Fruit fly (Drosophila melanogaster) whole organism, prepupa: Measurements from ENCODE around the gene Cse1.

Source experiments
- Blimp-1 ChIP-seq: fragments of 200-800 bp; sonication (Bioruptor generic); optimal IDR thresholded peaks from 3 replicates; lab custom pipeline; 2017; ENCODE audit warnings: missing biosample characterization, missing genetic modification characterization, mild to moderate bottlenecking, moderate library complexity, missing genetic modification reagents
- CG10631 ChIP-seq: fragments of 200-800 bp; sonication (Bioruptor generic); optimal IDR thresholded peaks from 2 replicates; lab custom pipeline; 2016; ENCODE audit warnings: missing biosample characterization, missing genetic modification characterization
- CG10669 ChIP-seq: fragments of 200-800 bp; sonication (Bioruptor generic); optimal IDR thresholded peaks from 3 replicates; lab custom pipeline; 2018; ENCODE audit warnings: missing biosample characterization, mild to moderate bottlenecking, missing genetic modification characterization, moderate library complexity
- CG11762 ChIP-seq: fragments of 200-800 bp; sonication (Bioruptor generic); optimal IDR thresholded peaks from 3 replicates; lab custom pipeline; 2016; ENCODE audit warnings: missing biosample characterization, missing genetic modification characterization; ENCODE audit not compliant: insufficient read depth
- CG11902 ChIP-seq: fragments of 200-800 bp; sonication (Bioruptor generic); optimal IDR thresholded peaks from 3 replicates; lab custom pipeline; 2016; ENCODE audit warnings: missing biosample characterization, missing genetic modification characterization
- CG15336 ChIP-seq: fragments of 200-800 bp; sonication (Bioruptor generic); IDR thresholded peaks from 2 replicates; pipeline ENCODE4 v1.3.6; 2022; ENCODE audit warnings: missing biosample characterization, missing genetic modification characterization
- CG1621 ChIP-seq: fragments of 200-800 bp; sonication (Bioruptor generic); optimal IDR thresholded peaks from 3 replicates; lab custom pipeline; 2018; ENCODE audit warnings: missing biosample characterization, mild to moderate bottlenecking, missing genetic modification characterization
- CG16779 ChIP-seq: fragments of 200-800 bp; sonication (Bioruptor generic); optimal IDR thresholded peaks from 3 replicates; lab custom pipeline; 2017; ENCODE audit warnings: missing biosample characterization, mild to moderate bottlenecking, missing genetic modification characterization
- CG3032 ChIP-seq: fragments of 200-800 bp; optimal IDR thresholded peaks from 2 replicates; lab custom pipeline; 2019; ENCODE audit warnings: missing biosample characterization, mild to moderate bottlenecking, missing genetic modification characterization, moderate library complexity
- CG31627 ChIP-seq: fragments of 200-800 bp; sonication (Bioruptor generic); optimal IDR thresholded peaks from 3 replicates; lab custom pipeline; 2016; ENCODE audit warnings: missing biosample characterization, missing genetic modification characterization
- CG32006 ChIP-seq: fragments of 200-800 bp; sonication (Bioruptor generic); optimal IDR thresholded peaks from 3 replicates; lab custom pipeline; 2017; ENCODE audit warnings: missing biosample characterization, mild to moderate bottlenecking, missing genetic modification characterization
- CG34406 ChIP-seq: fragments of 200-800 bp; sonication (Bioruptor generic); optimal IDR thresholded peaks from 3 replicates; lab custom pipeline; 2016; ENCODE audit warnings: missing biosample characterization, missing genetic modification characterization
- CG4318 ChIP-seq: fragments of 200-800 bp; sonication (Bioruptor generic); optimal IDR thresholded peaks from 3 replicates; lab custom pipeline; 2017; ENCODE audit warnings: missing biosample characterization, mild to moderate bottlenecking, missing genetic modification characterization
- CG6163 ChIP-seq: fragments of 200-800 bp; sonication (Bioruptor generic); IDR thresholded peaks from 3 replicates; pipeline ENCODE4 v1.3.6; 2022; ENCODE audit warnings: missing biosample characterization, missing genetic modification characterization
- CG6276 ChIP-seq: fragments of 200-800 bp; sonication (Bioruptor generic); optimal IDR thresholded peaks from 2 replicates; lab custom pipeline; 2017; ENCODE audit warnings: missing biosample characterization, mild to moderate bottlenecking, missing genetic modification characterization
- CG6792 ChIP-seq: fragments of 200-800 bp; sonication (Bioruptor generic); optimal IDR thresholded peaks from 3 replicates; lab custom pipeline; 2016; ENCODE audit warnings: missing biosample characterization, missing genetic modification characterization
- CG6808 ChIP-seq: fragments of 200-800 bp; sonication (Bioruptor generic); optimal IDR thresholded peaks from 3 replicates; lab custom pipeline; 2017; ENCODE audit warnings: missing biosample characterization, missing genetic modification characterization, mild to moderate bottlenecking, moderate library complexity, missing genetic modification reagents
- CG7368 ChIP-seq: fragments of 200-800 bp; sonication (Bioruptor generic); optimal IDR thresholded peaks from 3 replicates; lab custom pipeline; 2016; ENCODE audit warnings: missing biosample characterization, missing genetic modification characterization
- CG8319 ChIP-seq: fragments of 200-800 bp; sonication (Bioruptor generic); optimal IDR thresholded peaks from 3 replicates; lab custom pipeline; 2016; ENCODE audit warnings: missing biosample characterization, missing genetic modification characterization
- CG8632 ChIP-seq: fragments of 200-800 bp; sonication (Bioruptor generic); optimal IDR thresholded peaks from 3 replicates; lab custom pipeline; 2016; ENCODE audit warnings: missing biosample characterization, missing genetic modification characterization
- Eip75B ChIP-seq: fragments of 200-800 bp; sonication (Bioruptor generic); optimal IDR thresholded peaks from 3 replicates; lab custom pipeline; 2016; ENCODE audit warnings: missing biosample characterization, missing genetic modification characterization
- Eip78C ChIP-seq: fragments of 200-800 bp; sonication (Bioruptor generic); peaks from one replicate; lab custom pipeline; 2016; ENCODE audit warnings: missing biosample characterization, missing genetic modification characterization
- Ets21C ChIP-seq: fragments of 200-800 bp; sonication (Bioruptor generic); optimal IDR thresholded peaks from 3 replicates; lab custom pipeline; 2016; ENCODE audit warnings: missing biosample characterization, missing genetic modification characterization
- Ets96B ChIP-seq: fragments of 200-800 bp; optimal IDR thresholded peaks from 2 replicates; lab custom pipeline; 2019; ENCODE audit warnings: missing biosample characterization, mild to moderate bottlenecking, missing genetic modification characterization, moderate library complexity
- Gug ChIP-seq: fragments of 200-800 bp; sonication (Bioruptor generic); IDR thresholded peaks from 2 replicates; pipeline ENCODE4 v1.3.6; 2022; ENCODE audit warnings: missing biosample characterization, missing genetic modification characterization
- Hr38 ChIP-seq: sonication (Bioruptor generic); optimal IDR thresholded peaks from 2 replicates; lab custom pipeline; 2016; ENCODE audit warnings: missing biosample characterization, missing genetic modification characterization
- Hr39 ChIP-seq: fragments of 200-800 bp; sonication (Bioruptor generic); optimal IDR thresholded peaks from 2 replicates; lab custom pipeline; 2016; ENCODE audit warnings: missing biosample characterization, missing genetic modification characterization
- Lpt ChIP-seq: fragments of 200-800 bp; sonication (Bioruptor generic); optimal IDR thresholded peaks from 3 replicates; lab custom pipeline; 2016; ENCODE audit warnings: missing biosample characterization, missing genetic modification characterization
- Met ChIP-seq: fragments of 200-800 bp; sonication (Bioruptor generic); optimal IDR thresholded peaks from 3 replicates; lab custom pipeline; 2016; ENCODE audit warnings: missing biosample characterization, missing genetic modification characterization
- OdsH ChIP-seq: fragments of 200-800 bp; sonication (Bioruptor generic); optimal IDR thresholded peaks from 3 replicates; lab custom pipeline; 2016; ENCODE audit warnings: missing biosample characterization, missing genetic modification characterization
- Smox ChIP-seq: fragments of 200-800 bp; sonication (Bioruptor generic); optimal IDR thresholded peaks from 3 replicates; lab custom pipeline; 2016; ENCODE audit warnings: missing biosample characterization, missing genetic modification characterization
- Sox102F ChIP-seq: fragments of 200-800 bp; sonication (Bioruptor generic); optimal IDR thresholded peaks from 2 replicates; lab custom pipeline; 2016; ENCODE audit warnings: missing biosample characterization, mild to moderate bottlenecking, missing genetic modification characterization
- Sox14 ChIP-seq: fragments of 200-800 bp; sonication (Bioruptor generic); optimal IDR thresholded peaks from 3 replicates; lab custom pipeline; 2016; ENCODE audit warnings: missing biosample characterization, missing genetic modification characterization
- Sox15 ChIP-seq: fragments of 200-800 bp; sonication (Bioruptor generic); optimal IDR thresholded peaks from 3 replicates; lab custom pipeline; 2016; ENCODE audit warnings: missing biosample characterization, missing genetic modification characterization
- achi ChIP-seq: fragments of 200-800 bp; sonication (Bioruptor generic); optimal IDR thresholded peaks from 3 replicates; lab custom pipeline; 2016; ENCODE audit warnings: missing biosample characterization, missing genetic modification characterization
- acj6 ChIP-seq: fragments of 200-800 bp; sonication (Bioruptor generic); optimal IDR thresholded peaks from 3 replicates; lab custom pipeline; 2016; ENCODE audit warnings: missing biosample characterization, missing genetic modification characterization
- cyc ChIP-seq: fragments of 200-800 bp; sonication (Bioruptor generic); optimal IDR thresholded peaks from 3 replicates; lab custom pipeline; 2016; ENCODE audit warnings: missing biosample characterization, missing genetic modification characterization
- dac ChIP-seq: fragments of 200-800 bp; sonication (Bioruptor generic); optimal IDR thresholded peaks from 2 replicates; lab custom pipeline; 2017; ENCODE audit warnings: missing biosample characterization, mild to moderate bottlenecking, missing genetic modification characterization
- dsx ChIP-seq: fragments of 200-800 bp; optimal IDR thresholded peaks from 3 replicates; lab custom pipeline; 2019; ENCODE audit warnings: missing biosample characterization, mild to moderate bottlenecking, missing genetic modification characterization, moderate library complexity; ENCODE audit not compliant: poor library complexity, severe bottlenecking
- eg ChIP-seq: fragments of 200-800 bp; sonication (Bioruptor generic); IDR thresholded peaks from 3 replicates; pipeline ENCODE4 v1.3.6; 2022; ENCODE audit warnings: missing biosample characterization, missing genetic modification characterization
- esn ChIP-seq: fragments of 200-800 bp; sonication (Bioruptor generic); optimal IDR thresholded peaks from 2 replicates; lab custom pipeline; 2016; ENCODE audit warnings: missing biosample characterization, mild to moderate bottlenecking, missing genetic modification characterization, moderate library complexity
- fd59A ChIP-seq: fragments of 200-800 bp; sonication (Bioruptor generic); optimal IDR thresholded peaks from 2 replicates; lab custom pipeline; 2017; ENCODE audit warnings: missing biosample characterization, mild to moderate bottlenecking, missing genetic modification characterization, missing genetic modification reagents
- fd85E ChIP-seq: fragments of 200-800 bp; sonication (Bioruptor generic); optimal IDR thresholded peaks from 3 replicates; lab custom pipeline; 2016; ENCODE audit warnings: missing biosample characterization, missing genetic modification characterization
- fkh ChIP-seq: fragments of 200-800 bp; sonication (Bioruptor generic); optimal IDR thresholded peaks from 3 replicates; lab custom pipeline; 2017; ENCODE audit warnings: missing biosample characterization, mild to moderate bottlenecking, missing genetic modification characterization, moderate library complexity
- lz ChIP-seq: fragments of 200-800 bp; sonication (Bioruptor generic); optimal IDR thresholded peaks from 3 replicates; lab custom pipeline; 2016; ENCODE audit warnings: missing biosample characterization, missing genetic modification characterization
- net ChIP-seq: fragments of 200-800 bp; sonication (Bioruptor generic); optimal IDR thresholded peaks from 3 replicates; lab custom pipeline; 2016; ENCODE audit warnings: missing biosample characterization, missing genetic modification characterization
- pdm3 ChIP-seq: fragments of 200-800 bp; sonication (Bioruptor generic); optimal IDR thresholded peaks from 3 replicates; lab custom pipeline; 2016; ENCODE audit warnings: missing biosample characterization, missing genetic modification characterization
- spab ChIP-seq: fragments of 200-800 bp; sonication (Bioruptor generic); optimal IDR thresholded peaks from 2 replicates; lab custom pipeline; 2017; ENCODE audit warnings: missing biosample characterization, mild to moderate bottlenecking, missing genetic modification characterization, missing genetic modification reagents
- svp ChIP-seq: fragments of 200-800 bp; sonication (Bioruptor generic); peaks from one replicate; lab custom pipeline; 2016; ENCODE audit warnings: missing biosample characterization, missing genetic modification characterization
- topi ChIP-seq: fragments of 200-800 bp; sonication (Bioruptor generic); optimal IDR thresholded peaks from 3 replicates; lab custom pipeline; 2016; ENCODE audit warnings: missing biosample characterization, missing genetic modification characterization
- vri ChIP-seq: fragments of 200-800 bp; sonication (Bioruptor generic); optimal IDR thresholded peaks from 3 replicates; lab custom pipeline; 2016; ENCODE audit warnings: missing biosample characterization, mild to moderate bottlenecking, missing genetic modification characterization

Cse1 gene

dm6 chr2L:16815989-16816749 lies 8.8 kb downstream of the Cse1 start, which contains the start of gene mdy:
TSS of gene mdy (plus strand) at chr2L:16816660.
- TF ChIP-seq CG34406 (GFP tag; lab: Kevin White, UChicago) (no peak), CG16779 (tag; lab: Kevin White, UChicago) (no peak), CG32006 (peak; percentile 63), OdsH (GFP tag; lab: Kevin White, UChicago) (peak; percentile 58), Smox (peak; percentile 64), spab (GFP tag; lab: Kevin White, UChicago) (no peak), cyc (GFP tag; lab: Kevin White, UChicago) (peak; percentile 55), Ets96B (tag; lab: Kevin White, UChicago) (peak; percentile 53), CG15336 (GFP tag; lab: Robert Waterston, UW) (peak; percentile 44; the same call in 1 of the 2 replicates), topi (GFP tag; lab: Kevin White, UChicago) (peak; percentile 27), Hr38 (GFP tag; lab: Kevin White, UChicago) (no peak), CG11762 (GFP tag; lab: Kevin White, UChicago) (peak; percentile 49), esn (GFP tag; lab: Kevin White, UChicago) (peak; percentile 74), CG4318 (peak; percentile 45), CG6792 (GFP tag; lab: Kevin White, UChicago) (peak; percentile 40), CG6163 (GFP tag; lab: Robert Waterston, UW) (peak; percentile 70; the same call in 2 of the 3 replicates), Sox14 (GFP tag; lab: Kevin White, UChicago) (peak; percentile 90), Hr39 (GFP tag; lab: Kevin White, UChicago) (peak; percentile 43), pdm3 (peak; percentile 57), CG6808 (GFP tag; lab: Kevin White, UChicago) (peak; percentile 8), net (GFP tag; lab: Kevin White, UChicago) (peak; percentile 40), CG3032 (tag; lab: Kevin White, UChicago) (peak; percentile 25), CG1621 (tag; lab: Kevin White, UChicago) (peak; percentile 38), Sox102F (peak; percentile 68), lz (GFP tag; lab: Kevin White, UChicago) (peak; percentile 69), dac (GFP tag; lab: Kevin White, UChicago) (no peak), CG11902 (GFP tag; lab: Kevin White, UChicago) (peak; percentile 36), vri (peak; percentile 50), Ets21C (peak; percentile 52), CG31627 (GFP tag; lab: Kevin White, UChicago) (peak; percentile 62), Sox15 (GFP tag; lab: Kevin White, UChicago) (no peak), CG10631 (GFP tag; lab: Kevin White, UChicago) (peak; percentile 59), fd85E (GFP tag; lab: Kevin White, UChicago) (no peak), Met (GFP tag; lab: Kevin White, UChicago) (peak; percentile 74), achi (GFP tag; lab: Kevin White, UChicago) (peak; percentile 41), svp (GFP tag; lab: Kevin White, UChicago) (peak; percentile 89), CG8319 (GFP tag; lab: Kevin White, UChicago) (peak; percentile 5), eg (GFP tag; lab: Robert Waterston, UW) (0 out of 3 replicates have a peak, but pooled peaks have one; percentile 56), Eip75B (peak; percentile 72), Gug (GFP tag; lab: Robert Waterston, UW) (peak; percentile 52), CG10669 (GFP tag; lab: Kevin White, UChicago) (peak; percentile 20), CG7368 (no peak), CG8632 (GFP tag; lab: Kevin White, UChicago) (peak; percentile 32), Eip78C (GFP tag; lab: Kevin White, UChicago) (peak; percentile 80), fkh (GFP tag; lab: Kevin White, UChicago) (peak; percentile 67), dsx (GFP tag; lab: Kevin White, UChicago) (peak; percentile 36), acj6 (GFP tag; lab: Kevin White, UChicago) (peak; percentile 64), CG6276 (GFP tag; lab: Kevin White, UChicago) (peak; percentile 17), Lpt (GFP tag; lab: Kevin White, UChicago) (peak; percentile 44), fd59A (GFP tag; lab: Kevin White, UChicago) (no peak), Blimp-1 (GFP tag; lab: Kevin White, UChicago) (no peak)
